Fruit fly (Drosophila melanogaster) whole organism, wandering third instar larva: ENCODE measurements around the gene CG4313.

Source experiments
- CG9705 ChIP-seq: fragments of 200-800 bp; sonication (Bioruptor generic); optimal IDR thresholded peaks from 2 replicates; lab custom pipeline; 2018; ENCODE audit warnings: missing biosample characterization, mild to moderate bottlenecking, missing genetic modification characterization
- GATAd ChIP-seq: sonication (Bioruptor generic); optimal IDR thresholded peaks from 2 replicates; lab custom pipeline; 2016; ENCODE audit warnings: missing biosample characterization, missing genetic modification characterization
- Hr83 ChIP-seq: fragments of 200-300 bp; sonication (Bioruptor generic); optimal IDR thresholded peaks from 2 replicates; lab custom pipeline; 2016; ENCODE audit warnings: missing biosample characterization, mild to moderate bottlenecking, missing genetic modification characterization, moderate library complexity; ENCODE audit not compliant: poor library complexity, severe bottlenecking
- Jra ChIP-seq: sonication (Bioruptor generic); optimal IDR thresholded peaks from 2 replicates; lab custom pipeline; 2016; ENCODE audit warnings: missing biosample characterization, missing genetic modification characterization
- Mio ChIP-seq: sonication (Bioruptor generic); optimal IDR thresholded peaks from 2 replicates; lab custom pipeline; 2016; ENCODE audit warnings: missing biosample characterization, missing genetic modification characterization
- Myc ChIP-seq: fragments of >200 bp; optimal IDR thresholded peaks from 2 replicates; lab custom pipeline; 2017
- OdsH ChIP-seq: fragments of 200-800 bp; sonication (Bioruptor generic); optimal IDR thresholded peaks from 2 replicates; lab custom pipeline; 2016; ENCODE audit warnings: missing biosample characterization, mild to moderate bottlenecking, missing genetic modification characterization
- Sp1 ChIP-seq: fragments of 200-800 bp; sonication (Bioruptor generic); optimal IDR thresholded peaks from 3 replicates; lab custom pipeline; 2019; ENCODE audit warnings: missing biosample characterization, mild to moderate bottlenecking, missing genetic modification characterization, moderate library complexity
- h ChIP-seq: fragments of 200-800 bp; sonication (Bioruptor generic); optimal IDR thresholded peaks from 3 replicates; lab custom pipeline; 2016; ENCODE audit warnings: missing biosample characterization, mild to moderate bottlenecking, missing genetic modification characterization
- jim ChIP-seq: fragments of 175-275, 200-325 bp; sonication (Bioruptor generic); optimal IDR thresholded peaks from 2 replicates; lab custom pipeline; 2016; ENCODE audit warnings: missing biosample characterization, mild to moderate bottlenecking, missing genetic modification characterization
- lola ChIP-seq: fragments of >200 bp; optimal IDR thresholded peaks from 2 replicates; lab custom pipeline; 2017; ENCODE audit warnings: missing biosample characterization, missing genetic modification characterization
- pan ChIP-seq: fragments of >200 bp; optimal IDR thresholded peaks from 2 replicates; lab custom pipeline; 2017
- rgr ChIP-seq: fragments of 200-800 bp; sonication (Bioruptor generic); optimal IDR thresholded peaks from 3 replicates; lab custom pipeline; 2016; ENCODE audit warnings: missing biosample characterization, mild to moderate bottlenecking, missing genetic modification characterization
- usp ChIP-seq: fragments of >200 bp; optimal IDR thresholded peaks from 2 replicates; lab custom pipeline; 2017; ENCODE audit warnings: missing biosample characterization, missing genetic modification characterization

DNA sequence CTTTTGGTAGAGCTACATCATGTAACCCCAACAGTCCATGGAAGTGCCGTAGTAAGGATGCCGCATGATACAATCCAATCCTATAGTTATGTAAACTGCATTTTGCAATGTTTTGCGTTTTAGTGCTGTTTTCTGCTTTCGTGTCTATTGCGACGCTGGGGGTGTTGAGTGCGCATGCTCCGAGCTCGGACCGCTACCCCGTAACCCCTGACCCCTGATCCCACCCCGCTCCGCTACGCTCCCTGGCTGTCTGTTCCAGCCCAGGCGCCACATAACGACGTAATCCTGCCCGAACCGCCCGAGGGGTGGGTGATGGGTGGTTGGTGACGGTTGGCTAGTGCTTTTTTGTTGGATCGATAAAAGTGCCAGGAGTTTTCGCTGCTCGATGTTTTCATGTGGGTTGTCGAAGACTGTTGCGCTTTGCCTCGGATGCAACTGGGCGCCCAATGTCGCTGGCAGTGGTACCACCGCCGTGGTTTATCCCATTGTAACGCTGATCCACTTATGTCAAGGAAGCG lies 40.2 kb downstream of the CG4313 start:
- TF ChIP-seq Jra = no peak
- no peak for TF ChIP-seq Mio (GFP tag; lab: Kevin White, UChicago)
- no peak for TF ChIP-seq usp (GFP tag; lab: Kevin White, UChicago)
- TF ChIP-seq GATAd = no peak
- TF ChIP-seq Sp1 (GFP tag; lab: Kevin White, UChicago) = no peak
- no peak for TF ChIP-seq Myc (lab: Kevin White, UChicago)
- TF ChIP-seq OdsH = no peak
- TF ChIP-seq Hr83 (GFP tag; lab: Kevin White, UChicago) = no peak
- TF ChIP-seq rgr (GFP tag; lab: Kevin White, UChicago) = no peak
- TF ChIP-seq h (GFP tag; lab: Kevin White, UChicago) = no peak
- no peak for TF ChIP-seq CG9705
- no peak for TF ChIP-seq pan (lab: Kevin White, UChicago)
- TF ChIP-seq jim = no peak
- TF ChIP-seq lola (GFP tag; lab: Kevin White, UChicago) = no peak
